Worm (Caenorhabditis elegans) whole organism, early embryonic: ENCODE results near the gene ufd-1.

Source experiments
- B0310.2 ChIP-seq: sonication (generic microtip); optimal IDR thresholded peaks from 2 replicates; lab custom pipeline; 2016; ENCODE audit warnings: mild to moderate bottlenecking, missing genetic modification characterization, missing compliant biosample characterization
- F13C5.2 ChIP-seq: sonication (generic microtip); optimal IDR thresholded peaks from 2 replicates; lab custom pipeline; 2017; ENCODE audit warnings: mild to moderate bottlenecking, missing genetic modification characterization, inconsistent platforms, missing compliant biosample characterization
- aly-1 ChIP-seq: sonication (generic microtip); optimal IDR thresholded peaks from 2 replicates; lab custom pipeline; 2016; ENCODE audit warnings: missing genetic modification characterization, missing compliant biosample characterization
- ama-1 ChIP-seq: fragments of 150-350 bp; optimal IDR thresholded peaks from 2 replicates; lab custom pipeline; 2014
- ceh-13 ChIP-seq: fragments of 200-800 bp; sonication (Bioruptor generic); optimal IDR thresholded peaks from 2 replicates; lab custom pipeline; 2018; ENCODE audit warnings: mild to moderate bottlenecking, missing genetic modification characterization, missing compliant biosample characterization
- ceh-36 ChIP-seq: sonication (generic microtip); optimal IDR thresholded peaks from 2 replicates; lab custom pipeline; 2016; ENCODE audit warnings: missing genetic modification characterization, inconsistent platforms, missing compliant biosample characterization
- ets-7 ChIP-seq: sonication (generic microtip); optimal IDR thresholded peaks from 2 replicates; lab custom pipeline; 2016; ENCODE audit warnings: missing genotype, missing genetic modification characterization, missing compliant biosample characterization
- flt-1 ChIP-seq: fragments of 200-800 bp; sonication (Bioruptor generic); IDR thresholded peaks from 2 replicates; pipeline ENCODE4 v1.3.6; 2022; ENCODE audit warnings: missing genetic modification characterization, missing compliant biosample characterization
- hmbx-1 ChIP-seq: sonication (generic microtip); optimal IDR thresholded peaks from 2 replicates; lab custom pipeline; 2016; ENCODE audit warnings: mild to moderate bottlenecking, missing genetic modification characterization, missing compliant biosample characterization
- hmg-4 ChIP-seq: fragments of 200-800 bp; sonication (Bioruptor generic); optimal IDR thresholded peaks from 2 replicates; lab custom pipeline; 2018; ENCODE audit warnings: mild to moderate bottlenecking, missing genetic modification characterization, missing compliant biosample characterization
- hnd-1 ChIP-seq: sonication (generic microtip); optimal IDR thresholded peaks from 2 replicates; lab custom pipeline; 2016; ENCODE audit warnings: missing genetic modification characterization, missing compliant biosample characterization
- pes-1 ChIP-seq: fragments of 200-800 bp; sonication (Bioruptor generic); IDR thresholded peaks from 2 replicates; pipeline ENCODE4 v1.3.6; 2022; ENCODE audit warnings: missing genetic modification reagents, missing genetic modification characterization, missing compliant biosample characterization
- scrt-1 ChIP-seq: fragments of 200-800 bp; sonication (Bioruptor generic); IDR thresholded peaks from 2 replicates; pipeline ENCODE4 v1.3.6; 2022; ENCODE audit warnings: missing genetic modification characterization, missing compliant biosample characterization
- sea-1 ChIP-seq: fragments of 200-800 bp; sonication (Bioruptor generic); conservative IDR thresholded peaks from 2 replicates; pipeline ENCODE4 v1.3.6; 2022; ENCODE audit warnings: missing genetic modification characterization, missing compliant biosample characterization
- tbx-11 ChIP-seq: fragments of 200-800 bp; sonication (Bioruptor generic); IDR thresholded peaks from 2 replicates; pipeline ENCODE4 v1.3.6; 2022; ENCODE audit warnings: missing genetic modification characterization, missing compliant biosample characterization
- tbx-37 ChIP-seq: fragments of 200-800 bp; sonication (Bioruptor generic); conservative IDR thresholded peaks from 2 replicates; pipeline ENCODE4 v1.3.6; 2022; ENCODE audit warnings: missing genetic modification reagents, missing genetic modification characterization, missing compliant biosample characterization
- tra-4 ChIP-seq: sonication (generic microtip); optimal IDR thresholded peaks from 2 replicates; lab custom pipeline; 2017; ENCODE audit warnings: missing genetic modification characterization, missing compliant biosample characterization

Gene ufd-1

ce11 chrIV:12287628-12288027, 43.1 kb downstream of the ufd-1 start, which contains the start of gene erl-1:
Gene erl-1, plus strand, starts transcription at chrIV:12287928.
- TF ChIP-seq B0310.2 (tag; lab: Kevin White, UChicago), result no peak
- no peak for TF ChIP-seq aly-1 (tag; lab: Kevin White, UChicago)
- no peak for TF ChIP-seq scrt-1 (GFP tag; lab: Robert Waterston, UW)
- no peak for TF ChIP-seq F13C5.2 (tag; lab: Kevin White, UChicago)
- TF ChIP-seq ets-7, result no peak
- TF ChIP-seq flt-1 (GFP tag; lab: Robert Waterston, UW), result no peak
- no peak for TF ChIP-seq ama-1 (lab: Kevin White, UChicago)
- no peak for TF ChIP-seq tbx-37 (GFP tag; lab: Robert Waterston, UW)
- no peak for TF ChIP-seq tra-4 (tag; lab: Kevin White, UChicago)
- no peak for TF ChIP-seq pes-1
- no peak for TF ChIP-seq hmbx-1 (tag; lab: Kevin White, UChicago)
- no peak for TF ChIP-seq ceh-36 (tag; lab: Kevin White, UChicago)
- TF ChIP-seq sea-1, result no peak
- TF ChIP-seq hnd-1 (tag; lab: Kevin White, UChicago), result no peak
- TF ChIP-seq ceh-13 (GFP tag; lab: Kevin White, UChicago), result no peak
- TF ChIP-seq hmg-4, result no peak

DNA sequence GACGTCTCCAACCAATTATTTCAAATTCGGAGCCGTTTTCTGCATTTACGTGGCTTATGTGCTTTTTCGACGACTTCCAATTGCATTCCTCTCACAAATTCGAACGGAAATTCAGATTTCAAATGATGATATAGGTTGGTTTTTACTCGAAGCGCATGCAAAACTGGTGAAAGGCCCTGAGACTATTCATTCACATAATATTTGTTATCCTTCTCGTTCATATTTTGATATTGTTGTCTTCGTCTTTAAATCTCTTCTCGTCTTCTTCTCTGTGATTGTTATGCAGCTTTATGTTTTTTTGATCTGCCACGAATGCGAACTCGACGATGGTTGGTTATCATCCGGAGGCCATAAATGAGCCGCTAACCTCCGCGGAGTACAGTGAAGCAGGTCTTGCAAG, 47.8 kb downstream of the ufd-1 start, which contains the start of gene hpo-12:
TSS of gene hpo-12 (plus strand) at position 301 of the 400 bp plus-strand sequence.
- no peak for TF ChIP-seq sea-1

DNA sequence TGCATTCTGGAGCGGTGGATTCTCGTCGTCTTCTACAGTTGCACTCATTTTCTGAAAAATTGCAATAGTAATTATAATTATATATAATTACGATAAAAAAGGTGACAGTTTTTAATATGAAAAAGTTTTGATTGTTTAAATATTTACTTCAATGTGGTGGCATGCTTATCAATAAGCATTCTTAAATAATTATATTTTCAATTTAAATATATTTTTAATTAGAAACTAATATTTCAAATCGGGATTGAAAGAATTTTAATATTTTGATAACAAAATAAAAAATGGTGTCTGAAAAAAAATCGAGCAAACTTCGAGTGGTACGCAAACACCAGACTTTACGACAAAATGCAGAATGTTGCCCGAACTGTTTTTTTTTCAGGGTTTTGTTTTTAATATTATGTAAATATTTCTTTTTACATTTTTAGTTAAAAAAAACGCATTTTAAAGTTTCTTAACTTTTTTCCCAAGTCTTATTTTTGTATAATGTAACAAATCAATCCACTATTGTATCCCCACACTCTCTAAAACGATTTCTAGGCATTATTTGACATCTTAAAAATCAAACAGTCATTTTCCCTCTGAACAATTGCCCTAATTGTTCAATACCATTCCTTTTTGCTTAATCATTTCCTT, 48.4 kb downstream of the ufd-1 start, which contains the start of the genes C42C1.12 and C42C1.19:
TSS of gene C42C1.12 (minus strand) at position 51 of the 633 bp plus-strand sequence.
TSS of gene C42C1.19 (plus strand) at position 583 of the 633 bp plus-strand sequence.
- TF ChIP-seq ceh-36 (tag; lab: Kevin White, UChicago) (no peak), tbx-11 (GFP tag; lab: Robert Waterston, UW) (no peak), pes-1 (no peak), aly-1 (tag; lab: Kevin White, UChicago) (no peak), tbx-37 (GFP tag; lab: Robert Waterston, UW) (no peak), sea-1 (no peak), B0310.2 (tag; lab: Kevin White, UChicago) (no peak), flt-1 (GFP tag; lab: Robert Waterston, UW) (no peak), hmg-4 (no peak), F13C5.2 (tag; lab: Kevin White, UChicago) (no peak), ets-7 (no peak), hnd-1 (tag; lab: Kevin White, UChicago) (no peak), ceh-13 (GFP tag; lab: Kevin White, UChicago) (no peak), hmbx-1 (tag; lab: Kevin White, UChicago) (no peak), scrt-1 (GFP tag; lab: Robert Waterston, UW) (no peak), ama-1 (lab: Kevin White, UChicago) (no peak), tra-4 (tag; lab: Kevin White, UChicago) (no peak)
